Worm (Caenorhabditis elegans) whole organism, L3 larva: ENCODE data around the gene cul-4.

Source experiments
- R02D3.7 ChIP-seq: fragments of 150-350 bp; optimal IDR thresholded peaks from 2 replicates; lab custom pipeline; 2014; ENCODE audit warnings: missing biosample characterization, missing genetic modification characterization
- ama-1 ChIP-seq: fragments of 150-350 bp; optimal IDR thresholded peaks from 2 replicates; lab custom pipeline; 2018
- ceh-28 ChIP-seq: fragments of 150-350 bp; optimal IDR thresholded peaks from 2 replicates; lab custom pipeline; 2014; ENCODE audit warnings: missing biosample characterization, missing genetic modification reagents, missing genetic modification characterization
- elt-1 ChIP-seq: fragments of 150-350 bp; optimal IDR thresholded peaks from 2 replicates; lab custom pipeline; 2014; ENCODE audit warnings: missing biosample characterization, missing genetic modification characterization
- lin-39 ChIP-seq: fragments of 150-350 bp; optimal IDR thresholded peaks from 2 replicates; lab custom pipeline; 2018; ENCODE audit warnings: missing biosample characterization, missing genetic modification reagents, missing genetic modification characterization
- nhr-12 ChIP-seq: fragments of 150-350 bp; optimal IDR thresholded peaks from 2 replicates; lab custom pipeline; 2014; ENCODE audit warnings: missing biosample characterization, missing genetic modification characterization
- nhr-25 ChIP-seq: sonication (generic microtip); optimal IDR thresholded peaks from 2 replicates; lab custom pipeline; 2017; ENCODE audit warnings: missing biosample characterization, missing genetic modification characterization
- pha-4 ChIP-seq: fragments of 150-350 bp; optimal IDR thresholded peaks from 2 replicates; lab custom pipeline; 2014; ENCODE audit warnings: missing biosample characterization, missing genetic modification reagents, missing genetic modification characterization
- unc-39 ChIP-seq: sonication (generic microtip); optimal IDR thresholded peaks from 4 replicates; lab custom pipeline; 2017; ENCODE audit warnings: missing biosample characterization, missing genetic modification characterization
- zag-1 ChIP-seq: fragments of 150-350 bp; optimal IDR thresholded peaks from 2 replicates; lab custom pipeline; 2014; ENCODE audit warnings: missing biosample characterization, missing genetic modification characterization

- TF ChIP-seq pha-4 = no peak
- no peak for TF ChIP-seq ceh-28 (tag; lab: Kevin White, UChicago)
- no peak for TF ChIP-seq nhr-12 (tag; lab: Kevin White, UChicago)
- no peak for TF ChIP-seq zag-1 (tag; lab: Kevin White, UChicago)
- no peak for TF ChIP-seq ama-1 (lab: Kevin White, UChicago)
- no peak for TF ChIP-seq R02D3.7 (tag; lab: Kevin White, UChicago)
- TF ChIP-seq unc-39 = no peak
- TF ChIP-seq lin-39 (tag; lab: Kevin White, UChicago) = no peak
- no peak for TF ChIP-seq nhr-25
- TF ChIP-seq elt-1 (tag; lab: Kevin White, UChicago) = no peak
Observed at ce11 chrII:7317468-7317867, 15.6 kb downstream of the cul-4 start, which contains the start of gene F21D12.2.
